Worm (Caenorhabditis elegans) whole organism, dauer: ENCODE data around the gene C09E7.4.
"Not testable (repeated sequence)": the region's sequence is repeated elsewhere in the genome, so short reads cannot be mapped to it uniquely, and the experiment has no call there.

Experiments
- unc-62 ChIP-seq: sonication (generic microtip); optimal IDR thresholded peaks from 2 replicates; lab custom pipeline; 2017; ENCODE audit warnings: missing biosample characterization, missing genetic modification reagents, missing genetic modification characterization

The C09E7.4 gene

DNA sequence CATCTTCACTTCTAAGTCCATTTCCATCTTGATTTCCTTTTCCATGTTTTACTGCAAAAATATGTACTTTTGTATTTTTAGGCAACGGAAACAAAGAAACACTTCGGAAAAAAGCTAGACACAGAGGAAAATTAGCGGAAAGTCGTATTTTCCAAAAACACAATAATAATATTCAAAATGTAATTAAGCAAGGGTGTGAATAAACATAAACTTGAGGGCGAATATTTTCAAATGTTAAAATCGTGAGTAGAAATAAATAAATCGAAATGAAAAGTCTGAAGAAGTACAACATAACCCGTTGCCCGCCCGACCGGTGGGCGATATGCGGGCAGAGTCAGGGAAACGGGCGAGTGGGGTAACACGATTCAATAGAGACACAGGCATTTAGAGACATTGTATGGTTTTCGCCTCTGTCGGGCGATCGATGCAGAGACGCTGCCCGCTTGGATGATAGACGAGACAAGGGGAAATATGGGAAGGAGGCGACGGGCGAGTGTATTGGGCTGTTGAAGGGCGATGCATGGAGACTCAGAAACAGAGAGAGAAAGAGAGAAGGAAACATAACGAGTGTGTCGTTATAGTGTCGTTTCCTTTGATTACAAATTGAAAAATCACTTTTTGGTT, at the start of gene C09E7.4:
TSS of gene C09E7.4 (minus strand) at position 51 of the 624 bp plus-strand sequence.
- no peak for TF ChIP-seq unc-62

DNA sequence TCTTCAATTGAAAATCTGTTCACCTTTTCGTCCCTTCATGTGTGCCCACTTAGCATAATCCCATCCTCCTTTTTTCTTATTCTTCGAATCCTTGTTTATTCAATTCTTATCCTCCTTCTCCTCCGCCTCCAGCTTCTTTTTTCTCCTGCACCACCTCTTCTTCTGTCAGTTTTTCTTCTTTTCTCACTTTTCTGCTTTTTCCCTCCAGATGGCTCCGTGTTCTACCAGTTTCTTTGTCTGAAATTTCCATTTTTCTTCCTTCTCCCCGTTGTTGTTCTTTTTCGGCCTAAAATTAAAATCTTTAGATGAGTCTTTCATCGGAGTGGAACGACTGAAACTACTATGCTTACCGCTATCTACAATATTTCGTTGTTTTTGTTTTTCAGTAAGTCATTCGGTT, 44.8 kb upstream of the C09E7.4 start, which contains the start of gene acr-21:
TSS of gene acr-21 (plus strand) at position 301 of the 400 bp plus-strand sequence.
- TF ChIP-seq unc-62, result no peak

DNA sequence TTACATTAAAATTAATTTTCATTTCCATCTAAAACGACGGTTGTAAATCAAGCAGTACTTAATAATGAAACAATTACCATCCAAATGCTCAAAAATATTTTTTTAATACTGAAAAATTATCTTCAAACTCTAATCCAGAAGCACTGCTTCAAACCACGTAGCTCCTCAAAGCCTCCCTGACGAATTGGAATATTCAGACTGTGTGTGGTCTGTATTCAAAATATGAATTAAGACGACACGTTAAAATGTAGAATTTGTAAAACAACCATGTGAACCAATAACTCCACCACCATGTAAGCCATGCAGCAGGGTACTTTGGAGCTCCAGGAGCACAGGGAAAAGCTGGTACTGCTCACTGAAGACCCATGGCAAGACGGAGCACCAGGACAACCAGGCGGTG, 42.6 kb upstream of the C09E7.4 start, which contains the start of gene F27B3.8:
TSS of gene F27B3.8 (plus strand) at position 301 of the 400 bp plus-strand sequence.
- no peak for TF ChIP-seq unc-62

DNA sequence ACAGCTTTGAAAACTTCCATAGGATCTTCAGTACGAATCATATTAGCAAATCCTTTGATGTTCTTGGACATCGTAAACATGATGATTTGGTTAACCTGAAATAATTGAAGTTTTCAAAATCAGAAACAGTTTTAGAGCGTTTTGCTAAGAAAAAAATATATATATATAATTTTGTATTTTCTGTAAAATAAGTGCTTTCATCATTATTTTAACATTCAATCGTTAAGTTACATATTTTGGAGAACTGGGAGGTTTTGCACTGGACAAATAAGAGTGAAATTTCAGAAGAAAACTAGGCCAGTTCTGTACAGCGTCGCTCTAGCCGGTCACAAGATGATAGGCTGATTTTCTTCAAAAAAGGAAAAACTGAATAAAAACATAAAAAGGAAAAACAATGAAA, 41.7 kb upstream of the C09E7.4 start, which contains the start of gene F27B3.6:
TSS of gene F27B3.6 (minus strand) at position 101 of the 400 bp plus-strand sequence.
- TF ChIP-seq unc-62, result no peak

DNA sequence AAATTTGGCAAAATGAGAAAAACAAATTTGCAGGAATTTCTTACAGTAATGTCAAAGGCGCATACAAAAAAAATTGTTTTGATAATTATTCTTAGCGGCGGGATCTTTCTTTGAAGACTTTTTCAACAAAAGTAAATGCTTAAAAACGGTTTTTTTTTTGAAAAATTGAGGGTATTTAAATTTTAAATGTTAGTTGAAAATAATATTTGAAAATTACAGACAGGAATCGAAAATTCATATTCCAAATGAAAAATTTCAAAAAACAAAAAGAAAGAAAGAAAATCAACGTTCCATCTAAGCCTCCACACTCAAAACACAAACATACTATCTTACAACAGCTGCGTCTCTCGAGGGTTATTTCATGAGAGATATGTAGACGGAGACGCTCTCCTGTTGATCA, 40.4 kb upstream of the C09E7.4 start:
- no peak for TF ChIP-seq unc-62

DNA sequence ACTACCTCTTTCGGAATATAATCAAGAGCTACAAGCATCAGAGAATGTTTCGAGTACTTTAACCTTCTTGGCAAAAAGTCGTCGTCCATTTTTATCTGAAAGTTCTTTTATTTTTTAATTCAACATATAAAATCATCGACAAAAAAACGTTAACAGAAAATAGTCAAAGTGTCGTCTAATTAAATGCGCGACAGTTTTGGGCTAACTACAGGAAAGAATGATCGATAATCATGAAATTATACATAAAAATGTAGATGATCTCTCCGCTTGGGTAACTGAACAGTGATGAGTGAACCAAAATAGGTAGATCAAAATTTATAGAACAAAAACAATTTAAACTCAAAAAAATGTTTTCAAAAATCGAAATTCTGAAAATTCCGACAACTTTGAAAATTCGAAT, 21.7 kb upstream of the C09E7.4 start, which contains the start of gene C09E7.8:
TSS of gene C09E7.8 (minus strand) at position 101 of the 400 bp plus-strand sequence.
- TF ChIP-seq unc-62, result no peak

DNA sequence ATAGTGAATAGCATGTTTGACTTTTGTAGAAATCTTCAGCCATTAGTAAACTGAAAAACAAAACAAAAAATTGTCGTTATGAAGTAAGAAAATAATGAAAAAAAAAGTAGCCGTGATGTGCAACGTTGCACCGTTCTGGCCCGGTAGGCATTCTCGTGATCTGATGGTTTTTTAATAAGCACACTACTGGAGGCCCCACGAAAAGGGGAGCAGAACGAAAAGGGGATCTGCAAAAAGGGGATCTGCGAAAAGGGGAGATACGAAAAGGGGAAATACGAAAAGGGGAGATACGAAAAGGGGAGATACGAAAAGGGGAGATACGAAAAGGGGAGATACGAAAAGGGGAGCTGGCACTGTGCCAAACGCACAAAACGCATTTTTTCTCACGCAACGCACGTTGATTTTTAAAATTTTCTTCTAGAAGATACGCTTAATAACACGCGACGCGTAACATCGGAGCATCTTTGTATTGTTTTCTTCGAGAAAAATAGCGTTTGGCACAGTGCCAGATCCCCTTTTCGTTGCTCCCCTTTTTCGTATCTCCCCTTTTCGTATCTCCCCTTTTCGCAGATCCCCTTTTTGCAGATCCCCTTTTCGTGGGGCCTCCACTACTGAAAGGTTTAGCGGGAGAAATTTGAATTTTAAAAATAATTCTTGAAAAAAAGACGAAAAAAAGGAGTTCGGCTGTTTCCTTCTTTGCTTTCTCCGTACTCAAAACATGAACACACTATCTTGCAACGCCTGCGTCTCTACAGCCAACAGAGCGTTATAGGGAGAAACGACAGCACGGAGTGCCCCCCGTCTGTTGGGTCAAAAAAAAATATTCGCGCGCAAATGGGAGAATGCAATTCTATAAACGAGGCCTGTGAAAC, 14.6 kb upstream of the C09E7.4 start, which contains the start of gene C09E7.7:
TSS of gene C09E7.7 (minus strand) at position 57 of the 872 bp plus-strand sequence.
- TF ChIP-seq unc-62, result not testable (repeated sequence)

DNA sequence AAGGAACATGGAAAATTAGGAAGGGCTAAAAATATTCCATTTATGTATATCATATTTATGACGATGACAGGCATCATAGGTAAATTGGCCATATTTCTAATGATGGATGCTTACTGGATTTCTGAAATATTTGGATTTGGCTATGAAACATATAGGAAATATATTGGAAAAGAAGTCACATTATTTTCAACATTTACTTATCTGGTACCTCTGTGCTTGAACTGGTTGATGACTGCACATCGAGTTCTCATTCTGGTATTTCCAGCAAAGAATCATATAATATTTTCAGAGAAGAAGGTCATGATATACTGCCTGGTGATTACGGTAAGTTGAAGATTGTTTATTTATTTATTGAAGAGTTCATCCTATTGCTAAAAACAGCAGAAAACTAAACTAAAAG, 4.1 kb downstream of the C09E7.4 start, which contains the start of gene srxa-5:
TSS of gene srxa-5 (plus strand) at position 301 of the 400 bp plus-strand sequence.
- no peak for TF ChIP-seq unc-62

DNA sequence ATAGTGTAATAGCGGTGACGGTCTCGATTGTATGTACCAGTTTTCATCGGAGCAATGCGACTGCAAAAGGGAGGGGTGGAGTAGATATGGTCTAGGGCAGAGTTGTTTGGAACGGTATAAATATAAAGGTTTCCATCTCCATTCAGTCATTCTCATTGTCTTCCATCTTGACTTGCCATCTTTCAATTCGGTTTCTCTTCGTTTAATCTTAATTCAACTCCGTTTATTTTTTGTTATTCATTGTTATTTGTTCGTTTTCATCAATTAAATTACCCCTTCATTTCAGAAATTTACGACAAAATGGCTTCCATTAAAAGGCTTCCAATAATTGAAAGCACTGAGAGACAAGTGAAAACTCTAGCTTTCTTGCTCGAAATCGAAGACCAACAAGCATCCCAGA, 5.7 kb downstream of the C09E7.4 start, which contains the start of gene C09E7.11:
TSS of gene C09E7.11 (plus strand) at position 301 of the 400 bp plus-strand sequence.
- TF ChIP-seq unc-62, result no peak

DNA sequence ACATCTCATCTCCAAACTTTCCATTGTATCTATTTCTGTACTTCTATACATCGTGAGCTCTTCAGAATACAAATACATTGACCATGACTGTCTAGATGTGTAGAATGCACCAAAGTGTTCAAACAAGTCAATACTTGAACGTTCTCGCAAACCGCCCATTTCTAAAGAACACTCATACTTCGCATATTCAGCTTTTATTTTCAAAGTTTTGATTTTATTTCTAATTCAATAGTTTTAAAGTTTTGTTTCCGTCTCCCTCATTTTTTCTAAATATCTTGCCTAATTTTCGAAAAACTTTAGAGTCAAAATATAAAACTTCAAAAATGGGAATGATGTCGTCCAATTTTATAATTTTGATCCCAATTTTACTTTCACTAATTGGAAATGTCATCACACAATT, 8.9 kb downstream of the C09E7.4 start, which contains the start of gene pqn-10:
TSS of gene pqn-10 (plus strand) at position 301 of the 400 bp plus-strand sequence.
- no peak for TF ChIP-seq unc-62

DNA sequence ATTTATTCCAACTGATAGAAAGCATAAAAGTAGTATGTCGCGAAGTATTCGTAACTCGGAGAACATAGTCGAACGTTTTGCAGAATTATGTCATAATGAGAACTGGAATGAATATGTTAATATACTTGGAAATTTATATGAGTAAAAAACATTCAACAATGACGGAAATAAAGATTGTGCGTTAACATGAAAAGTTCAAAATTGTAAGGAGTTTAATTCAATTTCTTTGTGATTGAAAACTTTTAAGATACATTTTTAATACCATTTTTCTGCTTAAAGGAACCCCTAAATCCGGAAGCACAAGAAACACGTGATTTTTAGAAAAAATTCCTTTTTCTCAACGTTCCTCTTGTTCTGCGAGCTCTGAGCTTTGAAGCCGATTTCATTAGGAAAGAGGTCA, 11.2 kb downstream of the C09E7.4 start, which contains the start of gene oig-1:
TSS of gene oig-1 (minus strand) at position 101 of the 400 bp plus-strand sequence.
- TF ChIP-seq unc-62, result no peak

DNA sequence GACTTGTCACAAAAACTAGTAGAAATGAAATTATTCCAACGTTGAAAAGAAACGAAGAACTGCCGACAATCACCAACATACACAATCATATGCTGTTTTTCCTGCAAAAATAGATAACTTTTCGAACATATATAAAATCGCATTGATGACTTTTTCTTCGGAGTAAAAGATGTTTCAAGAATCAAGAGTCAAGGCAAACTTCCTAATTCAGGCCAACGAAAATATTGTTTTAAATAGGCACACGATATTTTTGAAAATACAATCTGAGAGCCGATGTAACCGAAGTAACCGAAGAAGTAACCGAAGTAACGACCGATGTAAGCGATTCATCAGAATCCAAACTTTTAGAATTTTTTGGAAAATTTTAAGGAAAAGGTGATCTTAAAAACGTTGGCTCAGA, 16.8 kb downstream of the C09E7.4 start, which contains the start of gene C09E7.10:
TSS of gene C09E7.10 (minus strand) at position 101 of the 400 bp plus-strand sequence.
- no peak for TF ChIP-seq unc-62

DNA sequence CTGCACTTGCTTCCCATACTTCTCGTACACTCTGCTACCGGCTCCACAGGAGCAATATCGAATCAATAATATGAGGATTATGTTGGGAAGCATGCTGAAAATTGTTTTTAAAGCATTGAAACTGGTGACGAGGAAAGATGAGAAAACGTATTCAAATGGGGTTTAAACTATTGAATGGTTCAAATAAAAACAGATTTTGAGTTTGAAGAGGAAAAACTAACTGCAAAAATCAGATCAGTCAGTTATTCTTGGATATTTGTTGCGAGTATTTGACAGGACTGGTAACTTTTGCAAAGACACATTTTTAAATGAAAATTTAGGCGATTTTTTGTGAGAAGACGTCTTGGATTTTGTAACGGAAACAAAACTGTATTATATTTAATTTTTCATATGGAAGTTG, 22.1 kb downstream of the C09E7.4 start, which contains the start of gene acr-5:
TSS of gene acr-5 (minus strand) at position 101 of the 400 bp plus-strand sequence.
- TF ChIP-seq unc-62, result no peak

DNA sequence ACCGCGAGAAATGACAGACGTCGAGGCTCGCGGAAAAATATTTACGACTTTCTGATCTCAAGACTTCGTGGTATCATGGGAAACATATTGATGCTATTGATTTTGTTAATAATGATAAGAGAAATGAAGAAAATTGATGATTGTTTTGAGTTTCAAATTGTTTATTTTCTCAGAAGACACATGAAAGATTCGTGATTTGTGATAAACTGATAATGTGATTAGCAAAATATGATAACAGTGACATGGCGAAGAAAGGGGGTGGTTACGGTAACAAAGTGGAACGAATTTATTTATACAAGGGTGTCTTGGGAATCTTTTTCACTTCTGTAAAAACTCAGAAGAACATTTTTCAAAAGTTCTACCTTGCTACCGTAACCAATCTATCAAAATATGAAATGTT, 27.5 kb downstream of the C09E7.4 start:
- TF ChIP-seq unc-62, result no peak

DNA sequence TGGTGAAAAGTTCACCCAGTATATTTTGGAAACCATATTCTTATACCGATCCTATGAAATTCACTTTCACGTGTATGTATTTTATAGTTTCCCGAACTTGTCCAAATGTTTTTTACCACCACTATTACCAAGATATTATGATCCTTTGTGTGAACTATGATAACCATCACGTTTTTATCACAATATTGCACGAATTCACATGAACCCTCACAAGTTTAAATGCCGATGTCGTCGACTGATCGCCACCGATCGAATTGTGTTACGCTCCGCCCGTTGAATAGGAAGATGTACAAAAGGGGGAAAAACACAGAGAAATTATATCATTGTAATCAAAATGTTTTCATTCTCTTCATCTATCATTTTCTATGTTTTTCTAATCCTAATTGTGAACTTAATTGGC, 28.5 kb downstream of the C09E7.4 start:
- TF ChIP-seq unc-62, result no peak

DNA sequence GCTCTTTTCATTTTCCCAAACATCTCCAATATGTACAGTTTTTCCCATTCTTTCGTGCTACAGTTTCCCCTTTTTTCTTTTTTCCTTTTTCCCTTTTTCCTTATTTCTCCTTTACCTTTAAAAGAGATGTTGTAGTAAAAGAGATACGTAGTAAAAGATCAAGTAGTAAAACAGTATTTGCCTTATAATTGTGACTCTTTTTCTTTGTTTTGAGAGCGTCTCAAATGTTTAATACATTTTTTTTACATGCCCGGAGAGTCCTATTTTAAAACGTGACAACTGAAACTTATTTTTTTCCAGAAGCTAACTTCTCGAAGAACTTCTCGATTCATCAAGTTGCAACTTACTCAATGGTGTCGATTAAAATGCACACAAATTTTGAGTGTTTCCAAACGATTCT, 29.0 kb downstream of the C09E7.4 start, which contains the start of gene F23F12.12:
TSS of gene F23F12.12 (plus strand) at position 301 of the 400 bp plus-strand sequence.
- no peak for TF ChIP-seq unc-62
